Worm (Caenorhabditis elegans): ENCODE data around the gene F35B3.4.

DNA sequence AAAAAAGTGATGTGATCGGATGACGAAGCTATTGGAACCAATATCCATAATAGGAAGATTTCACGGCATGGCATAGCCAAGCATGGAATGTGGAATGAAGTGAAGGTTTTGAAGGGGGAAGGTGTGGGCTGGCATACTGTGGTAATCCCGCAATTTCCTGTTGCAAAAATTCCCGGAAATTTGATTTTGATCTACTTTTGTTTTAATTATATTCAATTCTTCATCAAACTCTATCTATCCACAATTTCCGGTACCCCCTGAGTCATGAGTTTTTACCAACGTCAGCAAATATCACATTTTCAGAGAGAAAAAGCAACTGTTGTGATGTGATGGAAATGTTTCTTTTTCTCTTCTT lies 34.7 kb upstream of the F35B3.4 start, which contains the start of gene gcy-11:
- TF ChIP-seq ama-1 (optimal IDR thresholded peaks at IDR 0.05) = no peak
- no peak for TF ChIP-seq ztf-11 (tag; optimal IDR thresholded peaks at IDR 0.05)
- no peak for TF ChIP-seq zag-1 (tag; optimal IDR thresholded peaks at IDR 0.05)
- TF ChIP-seq nhr-76 (tag; optimal IDR thresholded peaks at IDR 0.05) = no peak
- no peak for TF ChIP-seq egl-27 (tag; optimal IDR thresholded peaks at IDR 0.05)
- no peak for TF ChIP-seq nhr-237 (tag; optimal IDR thresholded peaks at IDR 0.05)
- no peak for TF ChIP-seq nhr-77 (tag; optimal IDR thresholded peaks at IDR 0.05)
- no peak for TF ChIP-seq mml-1 (tag; optimal IDR thresholded peaks at IDR 0.05)
- TF ChIP-seq snpc-4 (tag; optimal IDR thresholded peaks at IDR 0.05) = no peak
- no peak for TF ChIP-seq ceh-82 (tag; optimal IDR thresholded peaks at IDR 0.05)
- no peak for TF ChIP-seq nhr-11 (tag; optimal IDR thresholded peaks at IDR 0.05)
- no peak for TF ChIP-seq nhr-23 (tag; optimal IDR thresholded peaks at IDR 0.05)

Measured in whole organism, L3 larva.